Worm (Caenorhabditis elegans): ENCODE data around the gene C05E11.6.

ce11 chrX:4576272-4576671 is 14.3 kb downstream of the C05E11.6 start:
- TF ChIP-seq nhr-11 (tag; optimal IDR thresholded peaks at IDR 0.05), result no peak
- no peak for TF ChIP-seq fos-1 (tag; optimal IDR thresholded peaks at IDR 0.05)
- TF ChIP-seq lin-15B (tag; optimal IDR thresholded peaks at IDR 0.05), result no peak
- TF ChIP-seq skn-1 (tag; optimal IDR thresholded peaks at IDR 0.05), result no peak
- no peak for TF ChIP-seq unc-62 (GFP tag; optimal IDR thresholded peaks at IDR 0.05)
- TF ChIP-seq sox-4 (tag; optimal IDR thresholded peaks at IDR 0.05), result no peak
- TF ChIP-seq ama-1 (optimal IDR thresholded peaks at IDR 0.05), result no peak
- no peak for TF ChIP-seq nhr-28 (tag; optimal IDR thresholded peaks at IDR 0.05)
